Fruit fly (Drosophila melanogaster) S2 (cell line): Measurements from ENCODE around the gene CG14418.

ENCODE experiments used
- CG8478 ChIP-seq: fragments of >200 bp; optimal IDR thresholded peaks from 2 replicates; lab custom pipeline; 2018
- CTCF ChIP-seq, 2 experiments: fragments of >200 bp; optimal IDR thresholded peaks; 2 replicates each; lab custom pipeline; 2018

dm6 chrX:2914091-2914490, 30.6 kb upstream of the CG14418 start:
- TF ChIP-seq CTCF (optimal IDR thresholded peaks at IDR 0.05; lab: Kevin White, UChicago) (no peak), CG8478 (lab: Kevin White, UChicago) (no peak)
